Worm (Caenorhabditis elegans): ENCODE results near the gene eif-1.
A peak's percentile ranks its signal among the peaks of the same experiment; 100 is the strongest.

eif-1 gene

DNA sequence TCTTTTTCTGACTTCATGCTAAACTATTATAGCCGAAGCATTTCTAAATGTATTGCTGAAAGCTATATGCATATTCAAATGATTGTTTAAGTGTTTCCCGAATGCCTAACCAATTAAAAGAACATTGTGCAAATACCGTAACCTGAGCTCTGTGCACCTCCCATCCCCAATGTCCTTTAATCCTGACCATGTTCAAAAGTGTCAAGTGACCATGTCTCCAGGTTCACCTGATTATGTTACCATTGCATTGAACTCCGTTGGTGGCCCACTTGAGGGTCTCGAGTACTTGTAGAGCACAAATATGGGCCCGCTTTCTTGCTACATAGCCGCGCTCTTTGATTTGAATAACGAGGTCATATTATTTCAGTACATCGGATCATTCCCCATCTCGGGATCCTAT, 18.1 kb downstream of the eif-1 start:
- TF ChIP-seq nhr-12 (tag; optimal IDR thresholded peaks at IDR 0.05), result no peak
- no peak for TF ChIP-seq lin-14 (GFP tag; optimal IDR thresholded peaks at IDR 0.05)
- TF ChIP-seq aly-2 (tag; optimal IDR thresholded peaks at IDR 0.05), result no peak
- TF ChIP-seq irx-1 (tag; optimal IDR thresholded peaks at IDR 0.05), result no peak
- no peak for TF ChIP-seq hpl-2 (GFP tag; optimal IDR thresholded peaks at IDR 0.05)

DNA sequence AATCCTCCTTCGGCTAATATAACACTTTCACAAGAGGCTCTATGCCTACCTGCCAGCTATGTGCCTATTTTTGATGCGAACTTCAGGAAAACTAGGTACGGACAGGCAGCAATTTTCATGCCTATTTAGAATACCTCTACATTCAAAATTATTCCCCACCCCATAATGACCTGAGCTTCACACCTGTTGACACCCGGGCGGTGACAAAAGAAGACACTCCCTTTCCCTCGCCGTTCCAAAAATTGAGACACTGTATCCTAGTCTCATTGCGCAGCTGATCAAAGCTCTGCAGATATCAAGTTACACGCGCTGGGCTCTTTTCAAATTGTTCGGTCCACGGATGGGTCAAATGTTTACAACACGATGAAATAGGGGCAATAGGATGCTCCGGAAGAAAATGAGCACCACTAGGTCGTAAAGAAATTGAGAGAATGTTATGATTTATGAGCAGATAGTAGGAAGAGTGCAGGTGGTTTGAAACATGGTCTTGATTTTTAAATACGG, 18.9 kb downstream of the eif-1 start:
- no peak for TF ChIP-seq alr-1 (tag; optimal IDR thresholded peaks at IDR 0.05; ENCODE audit: borderline replicate concordance)
- no peak for TF ChIP-seq ztf-11 (tag; optimal IDR thresholded peaks at IDR 0.05)
- no peak for TF ChIP-seq F16B12.6 (tag; optimal IDR thresholded peaks at IDR 0.05)
- no peak for TF ChIP-seq nhr-76 (tag; optimal IDR thresholded peaks at IDR 0.05)
- TF ChIP-seq isw-1 (GFP tag; IDR thresholded peaks at IDR 0.05), result no peak
- TF ChIP-seq sptf-1 (tag; optimal IDR thresholded peaks at IDR 0.05), result no peak
- TF ChIP-seq rnt-1 (tag; optimal IDR thresholded peaks at IDR 0.05), result no peak
- no peak for TF ChIP-seq zip-4 (GFP tag; optimal IDR thresholded peaks at IDR 0.05)
- TF ChIP-seq pax-3 (tag; optimal IDR thresholded peaks at IDR 0.05), result no peak
- TF ChIP-seq lir-3 (tag; optimal IDR thresholded peaks at IDR 0.05; ENCODE audit: poor library complexity), result no peak
- TF ChIP-seq dsc-1 (tag; optimal IDR thresholded peaks at IDR 0.05), result no peak
- TF ChIP-seq C04F5.9 (tag; optimal IDR thresholded peaks at IDR 0.05), result no peak
- TF ChIP-seq irx-1 (tag; optimal IDR thresholded peaks at IDR 0.05), result no peak

- TF ChIP-seq fkh-10 (GFP tag; optimal IDR thresholded peaks at IDR 0.05) (no peak), fkh-4 (tag; optimal IDR thresholded peaks at IDR 0.05; ENCODE audit: borderline replicate concordance) (no peak), lin-15B (tag; optimal IDR thresholded peaks at IDR 0.05) (no peak), unc-30 (tag; optimal IDR thresholded peaks at IDR 0.05) (no peak), lsy-2 (tag; optimal IDR thresholded peaks at IDR 0.05) (no peak), pag-3 (tag; optimal IDR thresholded peaks at IDR 0.05; ENCODE audit: borderline replicate concordance, insufficient read depth) (no peak), efl-1 (optimal IDR thresholded peaks at IDR 0.05) (no peak), efl-1 (GFP tag; optimal IDR thresholded peaks at IDR 0.05 in 1 of 2) (no peak), efl-3 (GFP tag; optimal IDR thresholded peaks at IDR 0.05) (no peak), nhr-12 (tag; optimal IDR thresholded peaks at IDR 0.05) (no peak)
These were observed 24.5 kb downstream of the eif-1 start, which contains the start of gene shc-2 for ce11 chrII:4968863-4969262. Gene shc-2, plus strand, starts transcription at chrII:4969163.

ce11 chrII:4967636-4968035, 25.7 kb downstream of the eif-1 start:
- no peak for TF ChIP-seq nhr-85 (tag)
- TF ChIP-seq elt-2 (tag; optimal IDR thresholded peaks at IDR 0.05), result peak; percentile 84
- no peak for TF ChIP-seq C04F5.9 (tag; optimal IDR thresholded peaks at IDR 0.05)

- peak; percentile 30 for TF ChIP-seq lin-14 (GFP tag; optimal IDR thresholded peaks at IDR 0.05)
- TF ChIP-seq nhr-71 (tag; optimal IDR thresholded peaks at IDR 0.05), result no peak
- no peak for TF ChIP-seq dsc-1 (tag; optimal IDR thresholded peaks at IDR 0.05)
- TF ChIP-seq nhr-84 (tag; optimal IDR thresholded peaks at IDR 0.05), result no peak
- no peak for TF ChIP-seq nhr-19 (GFP tag; conservative IDR thresholded peaks at IDR 0.05)
- peak; percentile 97 for TF ChIP-seq elt-2 (tag; optimal IDR thresholded peaks at IDR 0.05)
- peak; percentile 0 for TF ChIP-seq pqm-1 (tag; optimal IDR thresholded peaks at IDR 0.05)
- TF ChIP-seq unc-130 (tag; optimal IDR thresholded peaks at IDR 0.05), result no peak
- no peak for TF ChIP-seq elt-3 (tag; optimal IDR thresholded peaks at IDR 0.05)
- TF ChIP-seq swsn-7 (tag; optimal IDR thresholded peaks at IDR 0.05), result no peak
- no peak for TF ChIP-seq fkh-8 (tag; optimal IDR thresholded peaks at IDR 0.05)
- no peak for TF ChIP-seq mdl-1 (tag; optimal IDR thresholded peaks at IDR 0.05)
- TF ChIP-seq vab-15 (tag; optimal IDR thresholded peaks at IDR 0.05), result no peak
- no peak for TF ChIP-seq sptf-1 (tag; optimal IDR thresholded peaks at IDR 0.05)
- TF ChIP-seq tlp-1 (tag; optimal IDR thresholded peaks at IDR 0.05), result no peak
- TF ChIP-seq tbx-2 (tag; optimal IDR thresholded peaks at IDR 0.05), result no peak
- TF ChIP-seq nhr-85 (tag), result no peak
These were observed 26.8 kb downstream of the eif-1 start for ce11 chrII:4966576-4966975.
